Fruit fly (Drosophila melanogaster): ENCODE measurements around the gene spri.

Gene spri

dm6 chrX:10557432-10557831, 27.8 kb downstream of the spri start:
- TF ChIP-seq kah (GFP tag; optimal IDR thresholded peaks at IDR 0.05) (peak; percentile 5), CG6654 (GFP tag; optimal IDR thresholded peaks at IDR 0.05) (peak; percentile 23), dmrt99B (tag; optimal IDR thresholded peaks at IDR 0.05) (peak; percentile 64), Rfx (GFP tag; IDR thresholded peaks at IDR 0.05) (0 out of 2 replicates have a peak, but pooled peaks have one; percentile 9), Usf (GFP tag; optimal IDR thresholded peaks at IDR 0.05) (no peak), pnt (GFP tag; optimal IDR thresholded peaks at IDR 0.05) (peak; percentile 1), pan (optimal IDR thresholded peaks at IDR 0.05) (no peak), pan (GFP tag; optimal IDR thresholded peaks at IDR 0.05 in 1 of 2, IDR thresholded peaks at IDR 0.05 in 1 of 2) (peak in 1 of 2 experiments; percentile 19), bcd (GFP tag; optimal IDR thresholded peaks at IDR 0.05) (peak; percentile 20), lola (GFP tag; optimal IDR thresholded peaks at IDR 0.05) (peak in 1 of 3 experiments; percentile 34), HLH3B (GFP tag; IDR thresholded peaks at IDR 0.05) (peak; percentile 52; the same call in 1 of the 2 replicates), CG6689 (GFP tag; IDR thresholded peaks at IDR 0.05) (peak; percentile 54), CG10209 (GFP tag; optimal IDR thresholded peaks at IDR 0.05) (peak; percentile 18), Oli (tag; optimal IDR thresholded peaks at IDR 0.05) (peak; percentile 52), nom (GFP tag; optimal IDR thresholded peaks at IDR 0.05) (peak; percentile 41), CG4328 (GFP tag; optimal IDR thresholded peaks at IDR 0.05) (no peak), ase (GFP tag; IDR thresholded peaks at IDR 0.05) (peak; percentile 49; the same call in 1 of the 3 replicates), E2f1 (GFP tag; IDR thresholded peaks at IDR 0.05) (peak; percentile 19; the same call in 1 of the 2 replicates), jing (GFP tag; optimal IDR thresholded peaks at IDR 0.05) (peak; percentile 15), Awh (GFP tag; IDR thresholded peaks at IDR 0.05) (peak; percentile 41; the same call in 1 of the 2 replicates), nau (GFP tag; optimal IDR thresholded peaks at IDR 0.05) (peak; percentile 16), amos (GFP tag; IDR thresholded peaks at IDR 0.05; ENCODE audit: partially characterized antibody) (no peak), sima (GFP tag; optimal IDR thresholded peaks at IDR 0.05) (no peak), CG17829 (tag; optimal IDR thresholded peaks at IDR 0.05) (peak; percentile 49), CG4707 (GFP tag; optimal IDR thresholded peaks at IDR 0.05) (peak; percentile 0), lab (GFP tag; optimal IDR thresholded peaks at IDR 0.05) (peak; percentile 12), Atf6 (GFP tag; IDR thresholded peaks at IDR 0.05) (no peak), CG17328 (GFP tag; IDR thresholded peaks at IDR 0.05) (peak; percentile 36; the same call in 1 of the 2 replicates), CG2678 (tag; optimal IDR thresholded peaks at IDR 0.05) (peak; percentile 63), gsb-n (tag; optimal IDR thresholded peaks at IDR 0.05) (peak; percentile 39), CG2202 (tag; optimal IDR thresholded peaks at IDR 0.05) (peak; percentile 4), CG10979 (tag; optimal IDR thresholded peaks at IDR 0.05) (peak; percentile 70), pfk (GFP tag; optimal IDR thresholded peaks at IDR 0.05) (no peak), Ada2b (GFP tag; IDR thresholded peaks at IDR 0.05) (peak; percentile 32; the same call in 1 of the 2 replicates), row (GFP tag; IDR thresholded peaks at IDR 0.05) (peak; percentile 64), CG17385 (GFP tag; optimal IDR thresholded peaks at IDR 0.05) (peak; percentile 33), CG18599 (GFP tag; optimal IDR thresholded peaks at IDR 0.05) (peak; percentile 16), CG3838 (GFP tag; optimal IDR thresholded peaks at IDR 0.05) (no peak), CG9727 (GFP tag; optimal IDR thresholded peaks at IDR 0.05) (peak; percentile 3), Hey (tag; optimal IDR thresholded peaks at IDR 0.05) (no peak), CG14667 (GFP tag; IDR thresholded peaks at IDR 0.05) (no peak), CG14710 (tag; optimal IDR thresholded peaks at IDR 0.05) (peak; percentile 39), repo (GFP tag; optimal IDR thresholded peaks at IDR 0.05) (no peak), HLHmδ (GFP tag; optimal IDR thresholded peaks at IDR 0.05) (no peak), zen (tag; optimal IDR thresholded peaks at IDR 0.05) (no peak), D19A (tag; optimal IDR thresholded peaks at IDR 0.05) (peak; percentile 63), Rx (GFP tag; IDR thresholded peaks at IDR 0.05) (0 out of 2 replicates have a peak, but pooled peaks have one; percentile 11), trh (GFP tag; optimal IDR thresholded peaks at IDR 0.05) (no peak), seq (GFP tag; IDR thresholded peaks at IDR 0.05) (peak; percentile 46; the same call in 1 of the 2 replicates), ken (GFP tag; IDR thresholded peaks at IDR 0.05) (peak; percentile 6; the same call in 1 of the 3 replicates)

Measured in whole organism, embryonic.